Fruit fly (Drosophila melanogaster) whole organism, prepupa: ENCODE data around the gene CG14440.
A peak's percentile ranks its signal among the peaks of the same experiment; 100 is the strongest.

ENCODE experiments used
- CG1621 ChIP-seq: fragments of 200-800 bp; sonication (Bioruptor generic); optimal IDR thresholded peaks from 3 replicates; lab custom pipeline; 2018; ENCODE audit warnings: missing biosample characterization, mild to moderate bottlenecking, missing genetic modification characterization
- CG32006 ChIP-seq: fragments of 200-800 bp; sonication (Bioruptor generic); optimal IDR thresholded peaks from 3 replicates; lab custom pipeline; 2017; ENCODE audit warnings: missing biosample characterization, mild to moderate bottlenecking, missing genetic modification characterization
- CG3919 ChIP-seq: fragments of 200-800 bp; sonication (Bioruptor generic); optimal IDR thresholded peaks from 3 replicates; lab custom pipeline; 2016; ENCODE audit warnings: missing biosample characterization, missing genetic modification characterization
- Ets21C ChIP-seq: fragments of 200-800 bp; sonication (Bioruptor generic); optimal IDR thresholded peaks from 3 replicates; lab custom pipeline; 2016; ENCODE audit warnings: missing biosample characterization, missing genetic modification characterization
- ss ChIP-seq, 2 experiments: fragments of 200-800 bp; sonication (Bioruptor generic); optimal IDR thresholded peaks; 2 replicates in 1 of 2; 3 replicates in 1 of 2; lab custom pipeline; 2017 to 2018; ENCODE audit warnings: mild to moderate bottlenecking in 2 of 2, missing biosample characterization in 2 of 2, missing genetic modification characterization in 2 of 2, moderate library complexity in 1 of 2

DNA sequence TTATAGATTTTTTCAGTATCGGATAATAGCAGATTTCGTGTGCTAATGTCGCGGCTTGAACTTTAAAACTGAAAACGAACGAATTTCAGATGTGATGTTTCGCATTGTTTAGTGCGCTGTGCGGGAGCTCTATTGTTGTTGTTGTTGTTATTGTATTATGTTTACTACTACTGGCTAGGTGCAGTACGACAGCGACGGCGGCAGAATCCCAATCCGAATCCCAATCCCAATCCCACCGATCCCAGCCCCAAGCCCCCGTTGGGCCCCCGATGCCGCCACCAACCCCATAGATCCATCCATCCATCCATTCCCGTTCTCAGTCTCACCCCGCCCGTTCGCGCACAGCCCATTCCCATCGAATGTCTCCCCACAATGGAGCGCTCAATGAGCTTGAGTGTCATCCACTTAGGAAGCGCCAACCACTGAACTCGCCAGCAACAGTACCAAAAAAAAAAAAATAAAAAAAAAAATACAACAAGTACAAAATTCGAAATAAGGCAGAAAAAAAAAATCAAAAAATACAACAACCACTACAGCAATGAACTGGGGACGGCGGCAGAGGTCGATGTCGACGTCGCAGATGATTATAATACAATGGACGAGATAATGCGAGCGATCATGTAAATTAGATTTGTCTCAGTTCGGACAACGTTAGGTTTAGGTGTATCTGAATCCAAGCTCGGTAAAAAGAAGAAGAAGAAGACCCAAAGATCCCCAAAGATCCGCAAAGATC is 41.7 kb upstream of the CG14440 start, which contains the start of gene CG3168:
- TF ChIP-seq ss (GFP tag; optimal IDR thresholded peaks at IDR 0.05; lab: Kevin White, UChicago), result peak in 1 of 2 experiments; percentile 16
- no peak for TF ChIP-seq CG32006
- TF ChIP-seq Ets21C, result no peak
- no peak for TF ChIP-seq CG3919 (GFP tag; lab: Kevin White, UChicago)
- no peak for TF ChIP-seq CG1621 (tag; lab: Kevin White, UChicago)
